Worm (Caenorhabditis elegans): ENCODE data around the gene nhr-136.

- TF ChIP-seq fkh-10 (GFP tag; optimal IDR thresholded peaks at IDR 0.05) (no peak), nhr-10 (tag; optimal IDR thresholded peaks at IDR 0.05) (no peak), ztf-7 (tag; optimal IDR thresholded peaks at IDR 0.05) (no peak), zag-1 (tag; optimal IDR thresholded peaks at IDR 0.05) (no peak), php-3 (GFP tag; IDR thresholded peaks at IDR 0.05) (no peak), snpc-1.2 (GFP tag; IDR thresholded peaks at IDR 0.05) (no peak), egl-27 (tag; optimal IDR thresholded peaks at IDR 0.05) (no peak), ama-1 (optimal IDR thresholded peaks at IDR 0.05) (no peak), ceh-28 (tag; optimal IDR thresholded peaks at IDR 0.05) (no peak)
Observed at ce11 chrV:12114693-12115092, 7.8 kb downstream of the nhr-136 start, which contains the start of gene spin-1.
